Fruit fly (Drosophila melanogaster): Measurements from ENCODE around the gene Cyp9f3.

Gene Cyp9f3

dm6 chr3R:12401672-12402296 is 3.1 kb upstream of the Cyp9f3 start, which contains the start of gene DNAlig3 (continued):
- TF ChIP-seq HLHmδ (GFP tag; optimal IDR thresholded peaks at IDR 0.05) (peak; percentile 65), D19A (tag; optimal IDR thresholded peaks at IDR 0.05) (no peak), CG16813 (GFP tag; IDR thresholded peaks at IDR 0.05; ENCODE audit: partially characterized antibody) (peak; percentile 45; the same call in 1 of the 3 replicates), Drgx (GFP tag; IDR thresholded peaks at IDR 0.05) (peak; percentile 49; the same call in 1 of the 2 replicates), corto (GFP tag; optimal IDR thresholded peaks at IDR 0.05) (no peak), CG8290 (GFP tag; optimal IDR thresholded peaks at IDR 0.05) (no peak), CG8290 (tag; optimal IDR thresholded peaks at IDR 0.05) (peak in 1 of 2 experiments; percentile 40), CG10321 (GFP tag; IDR thresholded peaks at IDR 0.05) (no peak), tll (GFP tag; optimal IDR thresholded peaks at IDR 0.05) (peak in 1 of 2 experiments; percentile 62), Lhr (GFP tag; optimal IDR thresholded peaks at IDR 0.05) (no peak), BtbVII (GFP tag; optimal IDR thresholded peaks at IDR 0.05) (no peak), CG12219 (GFP tag; optimal IDR thresholded peaks at IDR 0.05) (no peak), CG1603 (tag; optimal IDR thresholded peaks at IDR 0.05) (peak; percentile 64), crp (GFP tag; optimal IDR thresholded peaks at IDR 0.05) (peak; percentile 33 to 93), CG12071 (GFP tag; optimal IDR thresholded peaks at IDR 0.05) (peak; percentile 44), Dad (GFP tag; optimal IDR thresholded peaks at IDR 0.05) (no peak), CG4707 (GFP tag; optimal IDR thresholded peaks at IDR 0.05) (no peak), CG31224 (GFP tag; IDR thresholded peaks at IDR 0.05) (no peak), CG31441 (GFP tag; IDR thresholded peaks at IDR 0.05) (no peak), CG31365 (tag; optimal IDR thresholded peaks at IDR 0.05) (no peak), cato (GFP tag; optimal IDR thresholded peaks at IDR 0.05; ENCODE audit: borderline replicate concordance) (no peak), CG6254 (GFP tag; optimal IDR thresholded peaks at IDR 0.05) (no peak), CG10274 (GFP tag; optimal IDR thresholded peaks at IDR 0.05) (no peak), usp (GFP tag; optimal IDR thresholded peaks at IDR 0.05) (no peak), CG9797 (GFP tag; optimal IDR thresholded peaks at IDR 0.05) (peak; percentile 17), trem (tag; optimal IDR thresholded peaks at IDR 0.05) (peak; percentile 23), kni (GFP tag; optimal IDR thresholded peaks at IDR 0.05) (peak; percentile 44), bigmax (GFP tag; optimal IDR thresholded peaks at IDR 0.05) (peak; percentile 8), pzg (GFP tag; optimal IDR thresholded peaks at IDR 0.05) (peak; percentile 68), ERR (GFP tag; optimal IDR thresholded peaks at IDR 0.05) (no peak), pros (GFP tag; optimal IDR thresholded peaks at IDR 0.05) (no peak), Sry-δ (GFP tag; optimal IDR thresholded peaks at IDR 0.05) (peak; percentile 22)

- TF ChIP-seq gt (GFP tag; IDR thresholded peaks at IDR 0.05) = no peak
- no peak for TF ChIP-seq pros (GFP tag; optimal IDR thresholded peaks at IDR 0.05)
- no peak for TF ChIP-seq Side (GFP tag; optimal IDR thresholded peaks at IDR 0.05)
- no peak for TF ChIP-seq seq (GFP tag; IDR thresholded peaks at IDR 0.05)
- peak; percentile 86 for TF ChIP-seq exex (tag; optimal IDR thresholded peaks at IDR 0.05)
- TF ChIP-seq HLH4C (GFP tag; IDR thresholded peaks at IDR 0.05; ENCODE audit: partially characterized antibody) = no peak
- no peak for TF ChIP-seq bab2 (GFP tag; optimal IDR thresholded peaks at IDR 0.05)
- TF ChIP-seq CG34376 (GFP tag; optimal IDR thresholded peaks at IDR 0.05) = peak; percentile 18
- TF ChIP-seq zfh1 (GFP tag; IDR thresholded peaks at IDR 0.05) = no peak
- no peak for TF ChIP-seq CG7987 (GFP tag; optimal IDR thresholded peaks at IDR 0.05)
- no peak for TF ChIP-seq CG7372 (GFP tag; IDR thresholded peaks at IDR 0.05)
- peak; percentile 17 for TF ChIP-seq D19A (tag; optimal IDR thresholded peaks at IDR 0.05)
- TF ChIP-seq bigmax (GFP tag; optimal IDR thresholded peaks at IDR 0.05) = no peak
- TF ChIP-seq CG34224 (GFP tag; IDR thresholded peaks at IDR 0.05; ENCODE audit: partially characterized antibody) = no peak
- TF ChIP-seq CG31388 (GFP tag; optimal IDR thresholded peaks at IDR 0.05) = no peak
- TF ChIP-seq Ets97D (GFP tag; optimal IDR thresholded peaks at IDR 0.05) = no peak
- no peak for TF ChIP-seq ato (GFP tag; IDR thresholded peaks at IDR 0.05; ENCODE audit: partially characterized antibody)
- TF ChIP-seq CG10462 (GFP tag; optimal IDR thresholded peaks at IDR 0.05) = no peak
- peak; percentile 0 for TF ChIP-seq CG6813 (GFP tag; optimal IDR thresholded peaks at IDR 0.05)
- TF ChIP-seq CG7745 (tag; optimal IDR thresholded peaks at IDR 0.05) = peak; percentile 89
- no peak for TF ChIP-seq CG1647 (GFP tag; optimal IDR thresholded peaks at IDR 0.05)
Measured at dm6 chr3R:12398054-12398453, 675 bp downstream of the Cyp9f3 start.

Measured in whole organism, embryonic.